Fruit fly (Drosophila melanogaster) whole organism, larva: ENCODE data around the gene CG14174.
A peak's percentile ranks its signal among the peaks of the same experiment; 100 is the strongest.

ENCODE experiments used
- noc ChIP-seq: fragments of 200-800 bp; sonication (Bioruptor generic); optimal IDR thresholded peaks from 3 replicates; lab custom pipeline; 2019; ENCODE audit warnings: missing biosample characterization, mild to moderate bottlenecking, missing genetic modification characterization, moderate library complexity

Gene CG14174

dm6 chr3L:9718929-9719328, at the start of gene CG14174, which contains the start of gene CG18178:
CG14174 (plus strand) TSS chr3L:9719328.
CG18178 (minus strand) TSS chr3L:9719144.
- TF ChIP-seq noc (tag; lab: Kevin White, UChicago) = peak; percentile 58

dm6 chr3L:9671372-9671771, 47.8 kb upstream of the CG14174 start:
- TF ChIP-seq noc (tag; lab: Kevin White, UChicago) = no peak

dm6 chr3L:9674300-9674699, 44.8 kb upstream of the CG14174 start:
- no peak for TF ChIP-seq noc (tag; lab: Kevin White, UChicago)

dm6 chr3L:9675528-9675963, 43.6 kb upstream of the CG14174 start:
- peak; percentile 31 for TF ChIP-seq noc (tag; lab: Kevin White, UChicago)

- no peak for TF ChIP-seq noc (tag; lab: Kevin White, UChicago)
Observed at dm6 chr3L:9677260-9677659, 41.9 kb upstream of the CG14174 start.

- TF ChIP-seq noc (tag; lab: Kevin White, UChicago) = no peak
Observed at dm6 chr3L:9678007-9678497, 41.1 kb upstream of the CG14174 start.

dm6 chr3L:9678994-9679393, 40.1 kb upstream of the CG14174 start, which contains the start of the genes fry and CG16717:
fry (minus strand) TSS chr3L:9679103.
CG16717 (plus strand) TSS chr3L:9679201.
- no peak for TF ChIP-seq noc (tag; lab: Kevin White, UChicago)

dm6 chr3L:9680968-9681367, 38.2 kb upstream of the CG14174 start, which contains the start of gene alphaTub67C:
alphaTub67C (plus strand) TSS chr3L:9681268.
- TF ChIP-seq noc (tag; lab: Kevin White, UChicago) = no peak

- no peak for TF ChIP-seq noc (tag; lab: Kevin White, UChicago)
Observed at dm6 chr3L:9684871-9685270, 34.3 kb upstream of the CG14174 start, which contains the start of gene CG16719. CG16719 (plus strand) TSS chr3L:9685171.

- no peak for TF ChIP-seq noc (tag; lab: Kevin White, UChicago)
Observed at dm6 chr3L:9687536-9687935, 31.6 kb upstream of the CG14174 start.

dm6 chr3L:9688674-9689073, 30.5 kb upstream of the CG14174 start:
- no peak for TF ChIP-seq noc (tag; lab: Kevin White, UChicago)

dm6 chr3L:9689809-9690208, 29.3 kb upstream of the CG14174 start:
- no peak for TF ChIP-seq noc (tag; lab: Kevin White, UChicago)

- TF ChIP-seq noc (tag; lab: Kevin White, UChicago) = peak; percentile 96
Observed at dm6 chr3L:9690798-9691475, 28.2 kb upstream of the CG14174 start.

dm6 chr3L:9691476-9691826, 27.7 kb upstream of the CG14174 start:
- TF ChIP-seq noc (tag; lab: Kevin White, UChicago) = peak; percentile 91

dm6 chr3L:9692234-9692891, 26.8 kb upstream of the CG14174 start:
- TF ChIP-seq noc (tag; lab: Kevin White, UChicago) = peak; percentile 41

- TF ChIP-seq noc (tag; lab: Kevin White, UChicago) = peak; percentile 98
Observed at dm6 chr3L:9692892-9693551, 26.1 kb upstream of the CG14174 start.
